Fruit fly (Drosophila melanogaster) whole organism, prepupa: ENCODE data around the gene DIP-eta.

Experiments used
- CG10631 ChIP-seq: fragments of 200-800 bp; sonication (Bioruptor generic); optimal IDR thresholded peaks from 2 replicates; lab custom pipeline; 2016; ENCODE audit warnings: missing biosample characterization, missing genetic modification characterization
- CG10669 ChIP-seq: fragments of 200-800 bp; sonication (Bioruptor generic); optimal IDR thresholded peaks from 3 replicates; lab custom pipeline; 2018; ENCODE audit warnings: missing biosample characterization, mild to moderate bottlenecking, missing genetic modification characterization, moderate library complexity
- CG11762 ChIP-seq: fragments of 200-800 bp; sonication (Bioruptor generic); optimal IDR thresholded peaks from 3 replicates; lab custom pipeline; 2016; ENCODE audit warnings: missing biosample characterization, missing genetic modification characterization; ENCODE audit not compliant: insufficient read depth
- CG11902 ChIP-seq: fragments of 200-800 bp; sonication (Bioruptor generic); optimal IDR thresholded peaks from 3 replicates; lab custom pipeline; 2016; ENCODE audit warnings: missing biosample characterization, missing genetic modification characterization
- CG1621 ChIP-seq: fragments of 200-800 bp; sonication (Bioruptor generic); optimal IDR thresholded peaks from 3 replicates; lab custom pipeline; 2018; ENCODE audit warnings: missing biosample characterization, mild to moderate bottlenecking, missing genetic modification characterization
- CG16779 ChIP-seq: fragments of 200-800 bp; sonication (Bioruptor generic); optimal IDR thresholded peaks from 3 replicates; lab custom pipeline; 2017; ENCODE audit warnings: missing biosample characterization, mild to moderate bottlenecking, missing genetic modification characterization
- CG31627 ChIP-seq: fragments of 200-800 bp; sonication (Bioruptor generic); optimal IDR thresholded peaks from 3 replicates; lab custom pipeline; 2016; ENCODE audit warnings: missing biosample characterization, missing genetic modification characterization
- CG34406 ChIP-seq: fragments of 200-800 bp; sonication (Bioruptor generic); optimal IDR thresholded peaks from 3 replicates; lab custom pipeline; 2016; ENCODE audit warnings: missing biosample characterization, missing genetic modification characterization
- CG3919 ChIP-seq: fragments of 200-800 bp; sonication (Bioruptor generic); optimal IDR thresholded peaks from 3 replicates; lab custom pipeline; 2016; ENCODE audit warnings: missing biosample characterization, missing genetic modification characterization
- CG6163 ChIP-seq: fragments of 200-800 bp; sonication (Bioruptor generic); IDR thresholded peaks from 3 replicates; pipeline ENCODE4 v1.3.6; 2022; ENCODE audit warnings: missing biosample characterization, missing genetic modification characterization
- CG6276 ChIP-seq: fragments of 200-800 bp; sonication (Bioruptor generic); optimal IDR thresholded peaks from 2 replicates; lab custom pipeline; 2017; ENCODE audit warnings: missing biosample characterization, mild to moderate bottlenecking, missing genetic modification characterization
- CG6808 ChIP-seq: fragments of 200-800 bp; sonication (Bioruptor generic); optimal IDR thresholded peaks from 3 replicates; lab custom pipeline; 2017; ENCODE audit warnings: missing biosample characterization, missing genetic modification characterization, mild to moderate bottlenecking, moderate library complexity, missing genetic modification reagents
- CG7368 ChIP-seq: fragments of 200-800 bp; sonication (Bioruptor generic); optimal IDR thresholded peaks from 3 replicates; lab custom pipeline; 2016; ENCODE audit warnings: missing biosample characterization, missing genetic modification characterization
- CG8119 ChIP-seq: fragments of 200-800 bp; sonication (Bioruptor generic); IDR thresholded peaks from 3 replicates; pipeline ENCODE4 v1.3.6; 2022; ENCODE audit warnings: missing biosample characterization, missing genetic modification characterization
- CG8319 ChIP-seq: fragments of 200-800 bp; sonication (Bioruptor generic); optimal IDR thresholded peaks from 3 replicates; lab custom pipeline; 2016; ENCODE audit warnings: missing biosample characterization, missing genetic modification characterization
- CG8632 ChIP-seq: fragments of 200-800 bp; sonication (Bioruptor generic); optimal IDR thresholded peaks from 3 replicates; lab custom pipeline; 2016; ENCODE audit warnings: missing biosample characterization, missing genetic modification characterization
- CG9139 ChIP-seq: fragments of 200-800 bp; sonication (Bioruptor generic); optimal IDR thresholded peaks from 3 replicates; lab custom pipeline; 2017; ENCODE audit warnings: missing biosample characterization, mild to moderate bottlenecking, missing genetic modification characterization
- Eip75B ChIP-seq: fragments of 200-800 bp; sonication (Bioruptor generic); optimal IDR thresholded peaks from 3 replicates; lab custom pipeline; 2016; ENCODE audit warnings: missing biosample characterization, missing genetic modification characterization
- Eip78C ChIP-seq: fragments of 200-800 bp; sonication (Bioruptor generic); peaks from one replicate; lab custom pipeline; 2016; ENCODE audit warnings: missing biosample characterization, missing genetic modification characterization
- Eip93F ChIP-seq: fragments of 200-800 bp; sonication (Bioruptor generic); optimal IDR thresholded peaks from 2 replicates; lab custom pipeline; 2016; ENCODE audit warnings: missing biosample characterization, mild to moderate bottlenecking, missing genetic modification characterization
- Ets21C ChIP-seq: fragments of 200-800 bp; sonication (Bioruptor generic); optimal IDR thresholded peaks from 3 replicates; lab custom pipeline; 2016; ENCODE audit warnings: missing biosample characterization, missing genetic modification characterization
- Ets96B ChIP-seq: fragments of 200-800 bp; optimal IDR thresholded peaks from 2 replicates; lab custom pipeline; 2019; ENCODE audit warnings: missing biosample characterization, mild to moderate bottlenecking, missing genetic modification characterization, moderate library complexity
- Gug ChIP-seq: fragments of 200-800 bp; sonication (Bioruptor generic); IDR thresholded peaks from 2 replicates; pipeline ENCODE4 v1.3.6; 2022; ENCODE audit warnings: missing biosample characterization, missing genetic modification characterization
- Hr38 ChIP-seq: sonication (Bioruptor generic); optimal IDR thresholded peaks from 2 replicates; lab custom pipeline; 2016; ENCODE audit warnings: missing biosample characterization, missing genetic modification characterization
- Hr4 ChIP-seq: fragments of 200-800 bp; sonication (Bioruptor generic); optimal IDR thresholded peaks from 3 replicates; lab custom pipeline; 2016; ENCODE audit warnings: missing biosample characterization, missing genetic modification characterization
- Lpt ChIP-seq: fragments of 200-800 bp; sonication (Bioruptor generic); optimal IDR thresholded peaks from 3 replicates; lab custom pipeline; 2016; ENCODE audit warnings: missing biosample characterization, missing genetic modification characterization
- Met ChIP-seq: fragments of 200-800 bp; sonication (Bioruptor generic); optimal IDR thresholded peaks from 3 replicates; lab custom pipeline; 2016; ENCODE audit warnings: missing biosample characterization, missing genetic modification characterization
- OdsH ChIP-seq: fragments of 200-800 bp; sonication (Bioruptor generic); optimal IDR thresholded peaks from 3 replicates; lab custom pipeline; 2016; ENCODE audit warnings: missing biosample characterization, missing genetic modification characterization
- achi ChIP-seq: fragments of 200-800 bp; sonication (Bioruptor generic); optimal IDR thresholded peaks from 3 replicates; lab custom pipeline; 2016; ENCODE audit warnings: missing biosample characterization, missing genetic modification characterization
- acj6 ChIP-seq: fragments of 200-800 bp; sonication (Bioruptor generic); optimal IDR thresholded peaks from 3 replicates; lab custom pipeline; 2016; ENCODE audit warnings: missing biosample characterization, missing genetic modification characterization
- cyc ChIP-seq: fragments of 200-800 bp; sonication (Bioruptor generic); optimal IDR thresholded peaks from 3 replicates; lab custom pipeline; 2016; ENCODE audit warnings: missing biosample characterization, missing genetic modification characterization
- dsx ChIP-seq: fragments of 200-800 bp; optimal IDR thresholded peaks from 3 replicates; lab custom pipeline; 2019; ENCODE audit warnings: missing biosample characterization, mild to moderate bottlenecking, missing genetic modification characterization, moderate library complexity; ENCODE audit not compliant: poor library complexity, severe bottlenecking
- eg ChIP-seq: fragments of 200-800 bp; sonication (Bioruptor generic); IDR thresholded peaks from 3 replicates; pipeline ENCODE4 v1.3.6; 2022; ENCODE audit warnings: missing biosample characterization, missing genetic modification characterization
- esn ChIP-seq: fragments of 200-800 bp; sonication (Bioruptor generic); optimal IDR thresholded peaks from 2 replicates; lab custom pipeline; 2016; ENCODE audit warnings: missing biosample characterization, mild to moderate bottlenecking, missing genetic modification characterization, moderate library complexity
- fkh ChIP-seq: fragments of 200-800 bp; sonication (Bioruptor generic); optimal IDR thresholded peaks from 3 replicates; lab custom pipeline; 2017; ENCODE audit warnings: missing biosample characterization, mild to moderate bottlenecking, missing genetic modification characterization, moderate library complexity
- net ChIP-seq: fragments of 200-800 bp; sonication (Bioruptor generic); optimal IDR thresholded peaks from 3 replicates; lab custom pipeline; 2016; ENCODE audit warnings: missing biosample characterization, missing genetic modification characterization
- pdm3 ChIP-seq: fragments of 200-800 bp; sonication (Bioruptor generic); optimal IDR thresholded peaks from 3 replicates; lab custom pipeline; 2016; ENCODE audit warnings: missing biosample characterization, missing genetic modification characterization
- salr ChIP-seq, 2 experiments: fragments of 200-800 bp; sonication (Bioruptor generic); optimal IDR thresholded peaks; 3 replicates each; lab custom pipeline; 2016 to 2018; ENCODE audit warnings: missing biosample characterization in 2 of 2, missing genetic modification characterization in 2 of 2, mild to moderate bottlenecking in 1 of 2
- spab ChIP-seq: fragments of 200-800 bp; sonication (Bioruptor generic); optimal IDR thresholded peaks from 2 replicates; lab custom pipeline; 2017; ENCODE audit warnings: missing biosample characterization, mild to moderate bottlenecking, missing genetic modification characterization, missing genetic modification reagents
- ss ChIP-seq, 2 experiments: fragments of 200-800 bp; sonication (Bioruptor generic); optimal IDR thresholded peaks; 2 replicates in 1 of 2; 3 replicates in 1 of 2; lab custom pipeline; 2017 to 2018; ENCODE audit warnings: mild to moderate bottlenecking in 2 of 2, missing biosample characterization in 2 of 2, missing genetic modification characterization in 2 of 2, moderate library complexity in 1 of 2
- svp ChIP-seq: fragments of 200-800 bp; sonication (Bioruptor generic); peaks from one replicate; lab custom pipeline; 2016; ENCODE audit warnings: missing biosample characterization, missing genetic modification characterization
- topi ChIP-seq: fragments of 200-800 bp; sonication (Bioruptor generic); optimal IDR thresholded peaks from 3 replicates; lab custom pipeline; 2016; ENCODE audit warnings: missing biosample characterization, missing genetic modification characterization
- vri ChIP-seq: fragments of 200-800 bp; sonication (Bioruptor generic); optimal IDR thresholded peaks from 3 replicates; lab custom pipeline; 2016; ENCODE audit warnings: missing biosample characterization, mild to moderate bottlenecking, missing genetic modification characterization

Gene DIP-eta

dm6 chr2L:5617896-5618505 lies at the start of gene DIP-eta:
Gene DIP-eta (minus strand): TSS chr2L:5617946.
- TF ChIP-seq vri (GFP tag; lab: Kevin White, UChicago) (no peak), CG10631 (no peak), Ets21C (GFP tag; lab: Kevin White, UChicago) (no peak), Lpt (GFP tag; lab: Kevin White, UChicago) (no peak), CG11902 (GFP tag; lab: Kevin White, UChicago) (no peak), Eip75B (GFP tag; lab: Kevin White, UChicago) (no peak), CG16779 (tag; lab: Kevin White, UChicago) (peak; percentile 48), Hr4 (GFP tag; lab: Kevin White, UChicago) (no peak), esn (GFP tag; lab: Kevin White, UChicago) (no peak), Eip93F (GFP tag; lab: Kevin White, UChicago) (no peak), CG6808 (GFP tag; lab: Kevin White, UChicago) (peak; percentile 45), CG6163 (peak; percentile 76; the same call in 2 of the 3 replicates), spab (peak; percentile 33), CG31627 (no peak), achi (GFP tag; lab: Kevin White, UChicago) (peak; percentile 18), topi (GFP tag; lab: Kevin White, UChicago) (no peak), Hr38 (GFP tag; lab: Kevin White, UChicago) (no peak), CG9139 (GFP tag; lab: Kevin White, UChicago) (peak; percentile 40), CG8119 (peak; percentile 52), CG10669 (GFP tag; lab: Kevin White, UChicago) (no peak), CG8632 (GFP tag; lab: Kevin White, UChicago) (no peak), Gug (no peak), acj6 (no peak), Met (GFP tag; lab: Kevin White, UChicago) (no peak), OdsH (no peak), CG1621 (tag; lab: Kevin White, UChicago) (peak; percentile 26), Ets96B (peak; percentile 20), CG6276 (GFP tag; lab: Kevin White, UChicago) (peak; percentile 52), salr (GFP tag; optimal IDR thresholded peaks at IDR 0.05; lab: Kevin White, UChicago) (no peak), eg (GFP tag; lab: Robert Waterston, UW) (peak; percentile 83), pdm3 (GFP tag; lab: Kevin White, UChicago) (no peak), CG8319 (GFP tag; lab: Kevin White, UChicago) (no peak), svp (GFP tag; lab: Kevin White, UChicago) (peak; percentile 15), Eip78C (peak; percentile 12), fkh (GFP tag; lab: Kevin White, UChicago) (no peak), ss (GFP tag; optimal IDR thresholded peaks at IDR 0.05; lab: Kevin White, UChicago) (peak; percentile 40 to 71), CG34406 (GFP tag; lab: Kevin White, UChicago) (no peak), cyc (GFP tag; lab: Kevin White, UChicago) (no peak), CG3919 (GFP tag; lab: Kevin White, UChicago) (peak; percentile 3), CG11762 (GFP tag; lab: Kevin White, UChicago) (no peak), CG7368 (GFP tag; lab: Kevin White, UChicago) (peak; percentile 48), net (peak; percentile 37), dsx (GFP tag; lab: Kevin White, UChicago) (peak; percentile 7)
